In the genomic region with DNA sequence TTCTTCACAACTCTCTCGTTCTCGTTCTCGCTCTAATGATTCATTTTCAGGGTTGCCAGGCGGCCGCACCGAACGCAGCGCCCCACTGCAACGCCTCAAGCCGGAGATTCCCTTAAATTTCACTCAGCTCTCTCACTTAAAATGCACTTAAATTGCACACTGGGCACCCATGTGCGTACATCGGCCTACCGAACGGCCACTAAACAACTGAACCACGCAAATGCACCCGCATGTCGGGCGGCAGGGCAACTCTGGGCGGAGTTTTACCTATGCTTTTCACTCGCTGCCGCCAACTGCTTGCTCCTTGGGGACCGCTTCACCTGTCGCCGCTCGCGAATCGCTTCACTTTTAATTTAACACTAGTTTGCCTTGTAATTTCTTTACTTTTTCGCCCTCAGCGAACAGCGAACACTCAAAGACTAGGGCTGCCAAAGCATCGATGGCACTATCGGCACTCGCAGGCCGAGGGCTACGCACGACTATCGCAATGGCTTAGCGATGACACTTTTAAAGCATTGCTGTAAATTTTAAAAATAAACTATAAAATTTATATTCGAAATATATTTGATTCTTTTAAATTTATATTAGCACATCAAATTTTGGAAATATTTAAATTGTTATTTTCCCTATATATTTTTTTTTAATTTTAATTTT, we compare ENCODE assay signal across 2 fruit fly cellular contexts.
TF ChIP-seq lines count a peak whose summit lies in the region.

TSS of gene Rap1 (minus strand) at position 446 of the 654 bp plus-strand sequence.

TF ChIP-seq in whole organism, embryonic, 481 proteins besides CTCF, POLR2A, EP300 and RAD21 (continued from another document and continues in another):
- TF ChIP-seq zen2 (GFP tag; IDR thresholded peaks at IDR 0.05; lab: Robert Waterston, UW; ENCODE audit: partially characterized antibody) (peak; percentile 73; the same call in 2 of the 3 replicates), hkb (optimal IDR thresholded peaks at IDR 0.05; lab: Kevin White, UChicago) (no peak), hkb (GFP tag; IDR thresholded peaks at IDR 0.05; lab: Robert Waterston, UW) (0 out of 2 replicates have a peak, but pooled peaks have one; percentile 41), CG7357 (GFP tag; IDR thresholded peaks at IDR 0.05; lab: Robert Waterston, UW) (peak; percentile 15; the same call in 1 of the 3 replicates), CG7928 (GFP tag; optimal IDR thresholded peaks at IDR 0.05; lab: Kevin White, UChicago) (peak; percentile 91), CG18011 (GFP tag; optimal IDR thresholded peaks at IDR 0.05; lab: Kevin White, UChicago) (no peak), Dip2 (GFP tag; IDR thresholded peaks at IDR 0.05; lab: Robert Waterston, UW) (no peak), CG33557 (GFP tag; optimal IDR thresholded peaks at IDR 0.05; lab: Kevin White, UChicago) (no peak), CG11398 (GFP tag; optimal IDR thresholded peaks at IDR 0.05; lab: Kevin White, UChicago) (peak; percentile 12), CG16813 (GFP tag; IDR thresholded peaks at IDR 0.05; lab: Robert Waterston, UW; ENCODE audit: partially characterized antibody) (peak; percentile 97), crp (GFP tag; optimal IDR thresholded peaks at IDR 0.05; lab: Kevin White, UChicago) (no peak), insv (GFP tag; optimal IDR thresholded peaks at IDR 0.05; lab: Kevin White, UChicago) (no peak), onecut (GFP tag; IDR thresholded peaks at IDR 0.05; lab: Robert Waterston, UW) (peak; percentile 47), lola (GFP tag; optimal IDR thresholded peaks at IDR 0.05; lab: Kevin White, UChicago) (peak in 1 of 3 experiments; percentile 43), CG32767 (GFP tag; IDR thresholded peaks at IDR 0.05; lab: Robert Waterston, UW) (no peak; the same call in none of the 2 replicates), Scr (GFP tag; IDR thresholded peaks at IDR 0.05; lab: Robert Waterston, UW; ENCODE audit: partially characterized antibody) (peak; percentile 95), psq (GFP tag; optimal IDR thresholded peaks at IDR 0.05; lab: Kevin White, UChicago) (peak; percentile 26), otp (GFP tag; IDR thresholded peaks at IDR 0.05; lab: Robert Waterston, UW) (no peak), zfh1 (GFP tag; IDR thresholded peaks at IDR 0.05; lab: Robert Waterston, UW) (peak; percentile 60), z (GFP tag; IDR thresholded peaks at IDR 0.05; lab: Robert Waterston, UW) (no peak), ab (GFP tag; optimal IDR thresholded peaks at IDR 0.05; lab: Kevin White, UChicago) (peak; percentile 23), Ada2b (GFP tag; IDR thresholded peaks at IDR 0.05; lab: Robert Waterston, UW) (peak; percentile 79), Med (GFP tag; lab: Kevin White, UChicago) (peak; percentile 90), CG2889 (GFP tag; IDR thresholded peaks at IDR 0.05; lab: Robert Waterston, UW) (peak; percentile 64; the same call in 2 of the 3 replicates), CG17568 (GFP tag; optimal IDR thresholded peaks at IDR 0.05; lab: Kevin White, UChicago) (no peak), CG6813 (GFP tag; optimal IDR thresholded peaks at IDR 0.05; lab: Kevin White, UChicago) (no peak), trem (tag; optimal IDR thresholded peaks at IDR 0.05; lab: Kevin White, UChicago) (peak; percentile 53), Gug (GFP tag; IDR thresholded peaks at IDR 0.05; lab: Robert Waterston, UW) (peak; percentile 88), vnd (GFP tag; IDR thresholded peaks at IDR 0.05; lab: Robert Waterston, UW; ENCODE audit: partially characterized antibody) (peak; percentile 92), stc (GFP tag; IDR thresholded peaks at IDR 0.05; lab: Robert Waterston, UW) (no peak), CG18476 (GFP tag; optimal IDR thresholded peaks at IDR 0.05; lab: Kevin White, UChicago) (peak; percentile 61), CG4424 (GFP tag; optimal IDR thresholded peaks at IDR 0.05; lab: Kevin White, UChicago) (peak; percentile 76), NK7.1 (GFP tag; optimal IDR thresholded peaks at IDR 0.05; lab: Kevin White, UChicago) (peak; percentile 52), bcd (GFP tag; optimal IDR thresholded peaks at IDR 0.05; lab: Kevin White, UChicago) (peak; percentile 75), bowl (GFP tag; IDR thresholded peaks at IDR 0.05; lab: Robert Waterston, UW) (no peak), CG14710 (tag; optimal IDR thresholded peaks at IDR 0.05; lab: Kevin White, UChicago) (peak; percentile 62), Jarid2 (GFP tag; optimal IDR thresholded peaks at IDR 0.05; lab: Kevin White, UChicago) (no peak), tap (tag; optimal IDR thresholded peaks at IDR 0.05; lab: Kevin White, UChicago) (no peak), sr (GFP tag; IDR thresholded peaks at IDR 0.05; lab: Robert Waterston, UW) (no peak), zen (tag; optimal IDR thresholded peaks at IDR 0.05; lab: Kevin White, UChicago) (peak; percentile 35), Fer3 (tag; optimal IDR thresholded peaks at IDR 0.05; lab: Kevin White, UChicago) (peak; percentile 65), abd-A (tag; optimal IDR thresholded peaks at IDR 0.05; lab: Kevin White, UChicago) (no peak), HmgZ (tag; optimal IDR thresholded peaks at IDR 0.05; lab: Kevin White, UChicago) (peak; percentile 15), ttk (GFP tag; IDR thresholded peaks at IDR 0.05; lab: Robert Waterston, UW) (peak; percentile 71), CG12219 (GFP tag; optimal IDR thresholded peaks at IDR 0.05; lab: Kevin White, UChicago) (no peak), Hsf (GFP tag; optimal IDR thresholded peaks at IDR 0.05; lab: Kevin White, UChicago) (peak; percentile 50), CG34224 (GFP tag; IDR thresholded peaks at IDR 0.05; lab: Robert Waterston, UW; ENCODE audit: partially characterized antibody) (peak; percentile 85), Gsc (GFP tag; IDR thresholded peaks at IDR 0.05; lab: Robert Waterston, UW) (no peak), maf-S (GFP tag; optimal IDR thresholded peaks at IDR 0.05; lab: Kevin White, UChicago) (no peak), ERR (GFP tag; optimal IDR thresholded peaks at IDR 0.05; lab: Kevin White, UChicago) (peak; percentile 35), MESR4 (GFP tag; optimal IDR thresholded peaks at IDR 0.05; lab: Kevin White, UChicago) (peak; percentile 72), E2f2 (GFP tag; IDR thresholded peaks at IDR 0.05; lab: Robert Waterston, UW) (peak; percentile 53), NfI (GFP tag; optimal IDR thresholded peaks at IDR 0.05; lab: Kevin White, UChicago) (peak; percentile 8), CG34376 (GFP tag; optimal IDR thresholded peaks at IDR 0.05; lab: Kevin White, UChicago) (peak; percentile 54), tll (GFP tag; optimal IDR thresholded peaks at IDR 0.05; lab: Kevin White, UChicago) (no peak), crol (GFP tag; IDR thresholded peaks at IDR 0.05; lab: Robert Waterston, UW) (no peak), scrt (GFP tag; optimal IDR thresholded peaks at IDR 0.05; lab: Kevin White, UChicago) (peak; percentile 4), luna (GFP tag; optimal IDR thresholded peaks at IDR 0.05; lab: Kevin White, UChicago) (peak; percentile 19), zfh2 (GFP tag; optimal IDR thresholded peaks at IDR 0.05; lab: Kevin White, UChicago) (peak; percentile 35), toy (GFP tag; IDR thresholded peaks at IDR 0.05; lab: Robert Waterston, UW) (no peak), fru (optimal IDR thresholded peaks at IDR 0.05; lab: Kevin White, UChicago) (no peak)

TF ChIP-seq in whole organism, prepupa, 60 proteins besides CTCF, POLR2A, EP300 and RAD21 (continued from another document):
- TF ChIP-seq Blimp-1 (GFP tag; optimal IDR thresholded peaks at IDR 0.05; lab: Kevin White, UChicago): peak; percentile 37
